Fruit fly (Drosophila melanogaster): ENCODE data around the gene CASK.

Gene CASK

dm6 chr3R:21848987-21849442, 26.5 kb upstream of the CASK start (continued):
- TF ChIP-seq Eip75B (GFP tag; optimal IDR thresholded peaks at IDR 0.05) = peak; percentile 98
- TF ChIP-seq CG4318 (GFP tag; optimal IDR thresholded peaks at IDR 0.05) = peak; percentile 92
- peak; percentile 91 for TF ChIP-seq dsx (GFP tag; optimal IDR thresholded peaks at IDR 0.05; ENCODE audit: poor library complexity, severe bottlenecking)
- TF ChIP-seq OdsH (GFP tag; optimal IDR thresholded peaks at IDR 0.05) = peak; percentile 95
- peak; percentile 94 for TF ChIP-seq CG15336 (GFP tag; IDR thresholded peaks at IDR 0.05)
- TF ChIP-seq CG11902 (GFP tag; optimal IDR thresholded peaks at IDR 0.05) = peak; percentile 93
- peak; percentile 24 for TF ChIP-seq fkh (GFP tag; optimal IDR thresholded peaks at IDR 0.05)
- TF ChIP-seq CG34406 (GFP tag; optimal IDR thresholded peaks at IDR 0.05) = peak; percentile 97
- peak; percentile 96 for TF ChIP-seq Met (GFP tag; optimal IDR thresholded peaks at IDR 0.05)
- peak; percentile 95 for TF ChIP-seq Sox102F (GFP tag; optimal IDR thresholded peaks at IDR 0.05)
- TF ChIP-seq net (GFP tag; optimal IDR thresholded peaks at IDR 0.05) = peak; percentile 95
- TF ChIP-seq Lpt (GFP tag; optimal IDR thresholded peaks at IDR 0.05) = peak; percentile 95
- TF ChIP-seq Sox14 (GFP tag; optimal IDR thresholded peaks at IDR 0.05) = peak; percentile 96
- peak; percentile 96 for TF ChIP-seq CG6854 (GFP tag; optimal IDR thresholded peaks at IDR 0.05)
- peak; percentile 98 for TF ChIP-seq topi (GFP tag; optimal IDR thresholded peaks at IDR 0.05)
- TF ChIP-seq CG10669 (GFP tag; optimal IDR thresholded peaks at IDR 0.05) = peak; percentile 93
- peak; percentile 94 for TF ChIP-seq CG16779 (tag; optimal IDR thresholded peaks at IDR 0.05)
- TF ChIP-seq achi (GFP tag; optimal IDR thresholded peaks at IDR 0.05) = peak; percentile 93
- peak; percentile 93 for TF ChIP-seq CG8319 (GFP tag; optimal IDR thresholded peaks at IDR 0.05)
- TF ChIP-seq Smox (GFP tag; optimal IDR thresholded peaks at IDR 0.05) = peak; percentile 96

- no peak for TF ChIP-seq CG8319 (GFP tag; optimal IDR thresholded peaks at IDR 0.05)
- peak; percentile 43; the same call in 1 of the 3 replicates for TF ChIP-seq CG6163 (GFP tag; IDR thresholded peaks at IDR 0.05)
- no peak for TF ChIP-seq Hr38 (GFP tag; optimal IDR thresholded peaks at IDR 0.05)
- TF ChIP-seq CG11902 (GFP tag; optimal IDR thresholded peaks at IDR 0.05) = no peak
- peak; percentile 54 for TF ChIP-seq Eip78C (GFP tag)
- 0 out of 3 replicates have a peak, but pooled peaks have one; percentile 18 for TF ChIP-seq eg (GFP tag; IDR thresholded peaks at IDR 0.05)
- TF ChIP-seq svp (GFP tag) = peak; percentile 98
- no peak for TF ChIP-seq vri (GFP tag; optimal IDR thresholded peaks at IDR 0.05)
Measured at dm6 chr3R:21848271-21848670, 25.8 kb upstream of the CASK start.

dm6 chr3R:21847438-21847837, 25.0 kb upstream of the CASK start:
- TF ChIP-seq CG8119 (GFP tag; IDR thresholded peaks at IDR 0.05) (peak; percentile 19; the same call in 1 of the 3 replicates), Hr39 (GFP tag; optimal IDR thresholded peaks at IDR 0.05) (no peak)

- no peak for TF ChIP-seq CG6163 (GFP tag; IDR thresholded peaks at IDR 0.05)
- TF ChIP-seq CG6808 (GFP tag; optimal IDR thresholded peaks at IDR 0.05) = no peak
- no peak for TF ChIP-seq CG11294 (GFP tag; IDR thresholded peaks at IDR 0.05)
- TF ChIP-seq CG8319 (GFP tag; optimal IDR thresholded peaks at IDR 0.05) = no peak
- no peak for TF ChIP-seq CG4318 (GFP tag; optimal IDR thresholded peaks at IDR 0.05)
- no peak for TF ChIP-seq Lpt (GFP tag; optimal IDR thresholded peaks at IDR 0.05)
- TF ChIP-seq Blimp-1 (GFP tag; optimal IDR thresholded peaks at IDR 0.05) = no peak
- no peak for TF ChIP-seq CG11902 (GFP tag; optimal IDR thresholded peaks at IDR 0.05)
- no peak for TF ChIP-seq OdsH (GFP tag; optimal IDR thresholded peaks at IDR 0.05)
- no peak for TF ChIP-seq dac (GFP tag; optimal IDR thresholded peaks at IDR 0.05)
- no peak for TF ChIP-seq CG3032 (tag; optimal IDR thresholded peaks at IDR 0.05)
Measured at dm6 chr3R:21846559-21846958, 24.1 kb upstream of the CASK start, which contains the start of gene Gr93d. Gene Gr93d, minus strand, starts transcription at chr3R:21846659.

- no peak for TF ChIP-seq Hr38 (GFP tag; optimal IDR thresholded peaks at IDR 0.05)
Measured at dm6 chr3R:21845165-21845564, 22.7 kb upstream of the CASK start, which contains the start of gene Gr93c. Gene Gr93c, minus strand, starts transcription at chr3R:21845265.

Measured in whole organism, prepupa.